Fruit fly (Drosophila melanogaster) S2 (cell line): Measurements from ENCODE around the gene CG33772.

Experiments
- CG8478 ChIP-seq: fragments of >200 bp; optimal IDR thresholded peaks from 2 replicates; lab custom pipeline; 2018
- CTCF ChIP-seq, 2 experiments: fragments of >200 bp; optimal IDR thresholded peaks; 2 replicates each; lab custom pipeline; 2018

DNA sequence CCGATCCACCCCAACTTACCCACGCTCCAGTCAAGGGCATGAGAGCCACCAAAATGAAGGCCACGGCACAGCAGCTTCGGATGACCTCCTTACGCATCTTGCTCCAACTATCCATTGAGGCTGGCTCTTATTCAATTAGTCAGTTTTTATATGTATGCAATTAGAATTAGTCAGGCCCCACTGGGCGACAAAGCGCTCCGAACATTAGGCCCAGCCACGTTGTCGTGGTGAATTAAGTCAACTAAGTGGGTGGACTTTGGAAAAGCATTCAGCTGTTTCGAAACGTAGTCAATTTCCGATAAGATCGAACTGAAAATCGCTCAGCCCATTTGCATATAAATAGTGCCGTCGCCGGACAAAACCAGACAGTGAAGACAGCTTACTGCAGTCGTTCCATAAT is 34.7 kb upstream of the CG33772 start, which contains the start of the genes CG14455 and CG14456:
- TF ChIP-seq CTCF (optimal IDR thresholded peaks at IDR 0.05; lab: Kevin White, UChicago) (no peak), CG8478 (lab: Kevin White, UChicago) (no peak)
